Fruit fly (Drosophila melanogaster) whole organism, wandering third instar larva: ENCODE data around the gene RluA-2.

Experiments used
- Abd-B ChIP-seq: fragments of >200 bp; optimal IDR thresholded peaks from 2 replicates; lab custom pipeline; 2017; ENCODE audit warnings: missing biosample characterization, missing genetic modification characterization
- CrebA ChIP-seq: fragments of 200-800 bp; sonication (Bioruptor generic); optimal IDR thresholded peaks from 2 replicates; lab custom pipeline; 2016; ENCODE audit warnings: missing biosample characterization, mild to moderate bottlenecking, missing genetic modification characterization, borderline replicate concordance
- Hnf4 ChIP-seq: fragments of 200-800 bp; sonication (Bioruptor generic); optimal IDR thresholded peaks from 2 replicates; lab custom pipeline; 2016; ENCODE audit warnings: missing biosample characterization, mild to moderate bottlenecking, missing genetic modification characterization
- Hr78 ChIP-seq: fragments of >200 bp; optimal IDR thresholded peaks from 2 replicates; lab custom pipeline; 2017; ENCODE audit warnings: missing biosample characterization, missing genetic modification characterization
- Mio ChIP-seq: sonication (Bioruptor generic); optimal IDR thresholded peaks from 2 replicates; lab custom pipeline; 2016; ENCODE audit warnings: missing biosample characterization, missing genetic modification characterization
- Myc ChIP-seq: fragments of >200 bp; optimal IDR thresholded peaks from 2 replicates; lab custom pipeline; 2017
- OdsH ChIP-seq: fragments of 200-800 bp; sonication (Bioruptor generic); optimal IDR thresholded peaks from 2 replicates; lab custom pipeline; 2016; ENCODE audit warnings: missing biosample characterization, mild to moderate bottlenecking, missing genetic modification characterization
- Rel ChIP-seq, 2 experiments: fragments of 200-800 bp; sonication (Bioruptor generic) in 1 of 2; optimal IDR thresholded peaks; 2 replicates in 1 of 2; 3 replicates in 1 of 2; lab custom pipeline; 2016 to 2019; ENCODE audit warnings: mild to moderate bottlenecking in 2 of 2, missing biosample characterization in 2 of 2, missing genetic modification characterization in 2 of 2, moderate library complexity in 1 of 2
- Vsx2 ChIP-seq: fragments of 200-300, 225-300 bp; sonication (Bioruptor generic); optimal IDR thresholded peaks from 2 replicates; lab custom pipeline; 2018; ENCODE audit warnings: missing biosample characterization, missing genetic modification characterization; ENCODE audit not compliant: partially characterized antibody
- dsf ChIP-seq: sonication (Bioruptor generic); optimal IDR thresholded peaks from 2 replicates; lab custom pipeline; 2016; ENCODE audit warnings: missing biosample characterization, missing genetic modification characterization, borderline replicate concordance
- fru ChIP-seq: fragments of 200-800 bp; sonication (Bioruptor generic); optimal IDR thresholded peaks from 3 replicates; lab custom pipeline; 2016; ENCODE audit warnings: missing biosample characterization, mild to moderate bottlenecking, missing genetic modification characterization
- lola ChIP-seq: fragments of >200 bp; optimal IDR thresholded peaks from 2 replicates; lab custom pipeline; 2017; ENCODE audit warnings: missing biosample characterization, missing genetic modification characterization
- psq ChIP-seq: fragments of 200-800 bp; sonication (Bioruptor generic); optimal IDR thresholded peaks from 3 replicates; lab custom pipeline; 2017; ENCODE audit warnings: missing biosample characterization, mild to moderate bottlenecking, missing genetic modification characterization, moderate library complexity
- tai ChIP-seq: sonication (Bioruptor generic); optimal IDR thresholded peaks from 2 replicates; lab custom pipeline; 2016; ENCODE audit warnings: missing biosample characterization, missing genetic modification characterization

- TF ChIP-seq Abd-B (GFP tag; lab: Kevin White, UChicago) (no peak), Myc (lab: Kevin White, UChicago) (no peak), dsf (no peak), CrebA (GFP tag; lab: Kevin White, UChicago) (no peak), psq (no peak), tai (no peak), Rel (GFP tag; optimal IDR thresholded peaks at IDR 0.05; lab: Kevin White, UChicago) (no peak), Rel (tag; optimal IDR thresholded peaks at IDR 0.05; lab: Kevin White, UChicago) (no peak), Hr78 (no peak), Vsx2 (GFP tag; lab: Kevin White, UChicago) (no peak), OdsH (no peak), lola (no peak), Hnf4 (GFP tag; lab: Kevin White, UChicago) (no peak), Mio (GFP tag; lab: Kevin White, UChicago) (no peak), fru (GFP tag; lab: Kevin White, UChicago) (no peak)
Measured at dm6 chr2L:10483073-10483472, 6.2 kb downstream of the RluA-2 start, which contains the start of gene Grip75.
